Worm (Caenorhabditis elegans): ENCODE measurements around the gene cgt-2.

Gene cgt-2

DNA sequence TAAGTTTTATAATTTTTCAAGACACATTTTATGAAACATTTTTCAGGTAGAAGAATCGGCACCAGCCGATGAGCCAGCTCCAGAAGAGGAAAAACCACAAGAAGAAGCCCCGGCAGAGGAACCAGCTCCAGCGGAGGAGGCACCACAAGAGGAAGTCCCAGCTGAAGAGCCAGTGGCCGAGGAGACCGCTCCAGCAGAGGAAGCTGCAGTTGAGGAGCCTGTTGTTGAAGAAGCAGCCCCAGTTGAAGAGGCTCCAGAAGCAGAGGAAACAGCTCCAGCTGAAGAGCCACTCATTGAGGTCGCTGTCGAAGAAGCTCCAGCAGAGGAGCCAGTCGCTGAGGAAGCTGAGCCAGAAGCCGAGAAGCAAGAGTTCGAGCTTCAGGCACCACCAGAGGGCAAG, 20.7 kb upstream of the cgt-2 start:
- no peak for TF ChIP-seq efl-3 (GFP tag; optimal IDR thresholded peaks at IDR 0.05)
- no peak for TF ChIP-seq elt-2 (tag; optimal IDR thresholded peaks at IDR 0.05)
- no peak for TF ChIP-seq nhr-84 (tag; optimal IDR thresholded peaks at IDR 0.05)

DNA sequence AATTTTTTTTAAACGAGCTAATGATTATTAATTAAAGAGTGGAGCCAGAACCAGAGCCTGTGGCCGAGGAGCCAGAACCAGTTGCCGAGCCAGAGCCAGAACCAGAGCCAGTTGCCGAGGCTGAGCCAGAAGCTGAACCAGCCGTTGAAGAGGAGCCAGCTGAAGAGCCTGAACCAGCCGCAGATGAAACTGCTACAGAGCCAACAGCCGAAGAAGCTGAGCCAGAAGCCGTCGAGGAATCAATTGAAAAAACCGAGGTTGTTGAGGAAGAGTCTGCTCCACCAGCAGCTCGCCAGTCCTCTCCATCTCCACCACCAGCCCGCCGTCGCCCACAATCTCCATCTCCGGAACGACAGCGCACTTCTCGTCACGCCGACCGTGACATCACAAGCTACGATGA, 19.3 kb upstream of the cgt-2 start:
- TF ChIP-seq tlp-1 (tag; optimal IDR thresholded peaks at IDR 0.05) (no peak), dpl-1 (GFP tag; optimal IDR thresholded peaks at IDR 0.05) (no peak), ztf-4 (tag; optimal IDR thresholded peaks at IDR 0.05) (no peak), swsn-7 (tag; optimal IDR thresholded peaks at IDR 0.05) (no peak), nhr-237 (tag; optimal IDR thresholded peaks at IDR 0.05) (no peak), ceh-82 (tag; optimal IDR thresholded peaks at IDR 0.05) (no peak), nhr-11 (tag; optimal IDR thresholded peaks at IDR 0.05) (no peak), nhr-85 (tag) (no peak), irx-1 (tag; optimal IDR thresholded peaks at IDR 0.05) (no peak), Y116A8C.19 (tag; optimal IDR thresholded peaks at IDR 0.05; ENCODE audit: borderline replicate concordance) (no peak), blmp-1 (tag; optimal IDR thresholded peaks at IDR 0.05) (no peak), nhr-84 (tag; optimal IDR thresholded peaks at IDR 0.05) (no peak), ets-5 (GFP tag; IDR thresholded peaks at IDR 0.05) (no peak), pax-3 (tag; optimal IDR thresholded peaks at IDR 0.05) (no peak), fkh-8 (tag; optimal IDR thresholded peaks at IDR 0.05) (no peak), efl-1 (optimal IDR thresholded peaks at IDR 0.05) (no peak), efl-1 (GFP tag; optimal IDR thresholded peaks at IDR 0.05 in 1 of 2) (no peak), unc-130 (tag; optimal IDR thresholded peaks at IDR 0.05) (no peak), lir-3 (tag; optimal IDR thresholded peaks at IDR 0.05; ENCODE audit: poor library complexity) (no peak)

- TF ChIP-seq efl-1 (optimal IDR thresholded peaks at IDR 0.05) (no peak), efl-1 (GFP tag; optimal IDR thresholded peaks at IDR 0.05 in 1 of 2) (peak in 1 of 2 experiments; percentile 89), fkh-4 (tag; optimal IDR thresholded peaks at IDR 0.05; ENCODE audit: borderline replicate concordance) (no peak)
These were observed 18.4 kb upstream of the cgt-2 start for ce11 chrX:17676679-17677078.

ce11 chrX:17681534-17681933, 13.5 kb upstream of the cgt-2 start:
- TF ChIP-seq ceh-63 (GFP tag; optimal IDR thresholded peaks at IDR 0.05) (no peak), mep-1 (tag; optimal IDR thresholded peaks at IDR 0.05) (no peak), nhr-28 (tag; optimal IDR thresholded peaks at IDR 0.05) (no peak), ama-1 (optimal IDR thresholded peaks at IDR 0.05) (no peak), mdl-1 (tag; optimal IDR thresholded peaks at IDR 0.05) (no peak), nhr-237 (tag; optimal IDR thresholded peaks at IDR 0.05) (no peak), unc-86 (tag; optimal IDR thresholded peaks at IDR 0.05) (no peak), efl-3 (GFP tag; optimal IDR thresholded peaks at IDR 0.05) (no peak), blmp-1 (tag; optimal IDR thresholded peaks at IDR 0.05) (no peak), nhr-11 (tag; optimal IDR thresholded peaks at IDR 0.05) (no peak), sptf-1 (tag; optimal IDR thresholded peaks at IDR 0.05) (no peak)

ce11 chrX:17682280-17682679, 12.8 kb upstream of the cgt-2 start:
- TF ChIP-seq C04F5.9 (tag; optimal IDR thresholded peaks at IDR 0.05) = no peak
- no peak for TF ChIP-seq hlh-4 (tag; optimal IDR thresholded peaks at IDR 0.05)
- no peak for TF ChIP-seq lin-35 (GFP tag; optimal IDR thresholded peaks at IDR 0.05)
- TF ChIP-seq F16B12.6 (tag; optimal IDR thresholded peaks at IDR 0.05) = no peak
- TF ChIP-seq nhr-19 (GFP tag; conservative IDR thresholded peaks at IDR 0.05) = no peak
- peak; percentile 96 for TF ChIP-seq blmp-1 (tag; optimal IDR thresholded peaks at IDR 0.05)
- no peak for TF ChIP-seq nhr-85 (tag)
- no peak for TF ChIP-seq efl-1 (optimal IDR thresholded peaks at IDR 0.05)
- peak in 1 of 2 experiments; percentile 17 for TF ChIP-seq efl-1 (GFP tag; optimal IDR thresholded peaks at IDR 0.05 in 1 of 2)

DNA sequence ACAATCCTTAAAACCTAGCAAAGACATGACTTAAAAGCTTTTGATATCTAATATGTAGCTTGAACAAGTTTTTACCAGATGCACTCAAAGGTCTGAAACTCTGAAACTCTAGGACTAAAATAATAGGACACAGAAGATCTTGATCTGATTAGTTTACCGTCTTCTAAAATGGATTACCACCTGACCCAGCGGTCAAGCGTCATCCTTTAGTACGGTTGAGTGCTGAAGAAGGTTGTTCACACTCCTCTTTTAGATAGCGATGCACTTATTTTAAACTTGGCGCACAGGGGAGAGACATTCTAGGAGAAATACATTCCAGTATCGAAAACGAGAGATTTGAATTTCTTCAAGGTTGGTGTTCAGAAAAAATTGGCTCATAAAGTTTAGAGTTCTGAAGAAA, 11.3 kb upstream of the cgt-2 start:
- TF ChIP-seq sox-4 (tag; optimal IDR thresholded peaks at IDR 0.05) (no peak), blmp-1 (tag; optimal IDR thresholded peaks at IDR 0.05) (peak; percentile 58), nhr-85 (tag) (peak; percentile 71), nhr-47 (tag; optimal IDR thresholded peaks at IDR 0.05) (no peak), fkh-8 (tag; optimal IDR thresholded peaks at IDR 0.05) (no peak), egl-13 (tag; optimal IDR thresholded peaks at IDR 0.05) (no peak), nhr-76 (tag; optimal IDR thresholded peaks at IDR 0.05) (no peak), tlp-1 (tag; optimal IDR thresholded peaks at IDR 0.05) (no peak), dsc-1 (tag; optimal IDR thresholded peaks at IDR 0.05) (no peak), snpc-4 (tag; optimal IDR thresholded peaks at IDR 0.05) (no peak)
